Worm (Caenorhabditis elegans) whole organism, mixed stage, embryonic: ENCODE data around the gene qns-1.

Experiments
- M03D4.4 ChIP-seq: sonication (generic microtip); optimal IDR thresholded peaks from 2 replicates; lab custom pipeline; 2017; ENCODE audit warnings: mild to moderate bottlenecking, missing genetic modification characterization, missing compliant biosample characterization
- bed-3 ChIP-seq: fragments of 200-800 bp; sonication (Bioruptor generic); optimal IDR thresholded peaks from 3 replicates; lab custom pipeline; 2018; ENCODE audit warnings: mild to moderate bottlenecking, missing genetic modification characterization, moderate library complexity, missing compliant biosample characterization
- blmp-1 ChIP-seq: fragments of 150-350 bp; optimal IDR thresholded peaks from 2 replicates; lab custom pipeline; 2014; ENCODE audit warnings: missing biosample characterization, missing genetic modification characterization
- ceh-39 ChIP-seq: fragments of 150-350 bp; optimal IDR thresholded peaks from 2 replicates; lab custom pipeline; 2014; ENCODE audit warnings: missing biosample characterization, missing genetic modification characterization
- ceh-43 ChIP-seq: fragments of 200-800 bp; sonication (Bioruptor generic); optimal IDR thresholded peaks from 2 replicates; lab custom pipeline; 2018; ENCODE audit warnings: mild to moderate bottlenecking, missing genetic modification characterization, moderate library complexity, missing compliant biosample characterization
- ceh-83 ChIP-seq: fragments of 200-800 bp; sonication (Bioruptor generic); optimal IDR thresholded peaks from 2 replicates; lab custom pipeline; 2018; ENCODE audit warnings: mild to moderate bottlenecking, missing genetic modification characterization, missing compliant biosample characterization
- ces-1 ChIP-seq: fragments of 150-350 bp; optimal IDR thresholded peaks from 2 replicates; lab custom pipeline; 2014; ENCODE audit warnings: missing biosample characterization, missing genetic modification reagents, missing genetic modification characterization
- cnd-1 ChIP-seq: fragments of 200-800 bp; sonication (Bioruptor generic); optimal IDR thresholded peaks from 2 replicates; lab custom pipeline; 2018; ENCODE audit warnings: mild to moderate bottlenecking, missing genetic modification characterization, missing compliant biosample characterization
- drap-1 ChIP-seq: fragments of 200-800 bp; sonication (Bioruptor generic); optimal IDR thresholded peaks from 3 replicates; lab custom pipeline; 2018; ENCODE audit warnings: mild to moderate bottlenecking, missing genetic modification characterization, missing compliant biosample characterization
- elt-1 ChIP-seq: sonication (generic microtip); optimal IDR thresholded peaks from 2 replicates; lab custom pipeline; 2017; ENCODE audit warnings: missing genetic modification characterization, mild to moderate bottlenecking, missing compliant biosample characterization, antibody characterized with exemption, moderate library complexity, borderline replicate concordance; ENCODE audit not compliant: insufficient read depth
- elt-3 ChIP-seq: fragments of 150-350 bp; optimal IDR thresholded peaks from 2 replicates; lab custom pipeline; 2014; ENCODE audit warnings: missing biosample characterization, missing genetic modification characterization
- flh-1 ChIP-seq: fragments of 200-800 bp; sonication (Bioruptor generic); optimal IDR thresholded peaks from 2 replicates; lab custom pipeline; 2018; ENCODE audit warnings: mild to moderate bottlenecking, missing genetic modification characterization, moderate library complexity, missing compliant biosample characterization
- ham-2 ChIP-seq: fragments of 200-800 bp; sonication (Bioruptor generic); optimal IDR thresholded peaks from 2 replicates; lab custom pipeline; 2018; ENCODE audit warnings: mild to moderate bottlenecking, missing genetic modification characterization, missing compliant biosample characterization
- hlh-1 ChIP-seq: fragments of 150-350 bp; optimal IDR thresholded peaks from 2 replicates; lab custom pipeline; 2014; ENCODE audit warnings: missing biosample characterization, missing genetic modification reagents, missing genetic modification characterization
- lin-13 ChIP-seq: fragments of 150-350 bp; optimal IDR thresholded peaks from 2 replicates; lab custom pipeline; 2014; ENCODE audit warnings: missing biosample characterization, missing genetic modification characterization
- lin-32 ChIP-seq: fragments of 200-800 bp; sonication (Bioruptor generic); optimal IDR thresholded peaks from 2 replicates; lab custom pipeline; 2018; ENCODE audit warnings: mild to moderate bottlenecking, missing genetic modification characterization, missing compliant biosample characterization
- lsy-2 ChIP-seq: fragments of 150-350 bp; optimal IDR thresholded peaks from 2 replicates; lab custom pipeline; 2014; ENCODE audit warnings: missing biosample characterization, missing genetic modification characterization
- mab-5 ChIP-seq: fragments of 150-350 bp; optimal IDR thresholded peaks from 2 replicates; lab custom pipeline; 2014; ENCODE audit warnings: missing biosample characterization, missing genetic modification characterization
- mep-1 ChIP-seq: fragments of 150-350 bp; optimal IDR thresholded peaks from 2 replicates; lab custom pipeline; 2017; ENCODE audit warnings: missing biosample characterization, missing genetic modification reagents, missing genetic modification characterization, inconsistent platforms
- mls-2 ChIP-seq: sonication (generic microtip); optimal IDR thresholded peaks from 2 replicates; lab custom pipeline; 2016; ENCODE audit warnings: mild to moderate bottlenecking, missing genetic modification characterization, moderate library complexity, missing compliant biosample characterization
- nhr-12 ChIP-seq: fragments of 150-350 bp; optimal IDR thresholded peaks from 2 replicates; lab custom pipeline; 2014; ENCODE audit warnings: missing biosample characterization, missing genetic modification characterization
- nhr-2 ChIP-seq: fragments of 150-350 bp; optimal IDR thresholded peaks from 2 replicates; lab custom pipeline; 2014; ENCODE audit warnings: missing biosample characterization, missing genetic modification characterization
- nhr-28 ChIP-seq: fragments of 150-350 bp; optimal IDR thresholded peaks from 2 replicates; lab custom pipeline; 2014; ENCODE audit warnings: missing biosample characterization, missing genetic modification characterization
- nhr-76 ChIP-seq: sonication (generic microtip); optimal IDR thresholded peaks from 2 replicates; lab custom pipeline; 2017; ENCODE audit warnings: missing biosample characterization, missing genetic modification characterization
- pha-4 ChIP-seq: fragments of 150-350 bp; optimal IDR thresholded peaks from 2 replicates; lab custom pipeline; 2018; ENCODE audit warnings: missing biosample characterization, missing genetic modification reagents, missing genetic modification characterization
- sem-2 ChIP-seq: fragments of 200-800 bp; sonication (Bioruptor generic); optimal IDR thresholded peaks from 2 replicates; lab custom pipeline; 2018; ENCODE audit warnings: mild to moderate bottlenecking, missing genetic modification characterization, missing compliant biosample characterization
- sptf-1 ChIP-seq: sonication (generic microtip); optimal IDR thresholded peaks from 2 replicates; lab custom pipeline; 2017; ENCODE audit warnings: mild to moderate bottlenecking, missing genetic modification characterization, moderate library complexity, missing compliant biosample characterization
- tbx-8 ChIP-seq: fragments of 200-800 bp; sonication (Bioruptor generic); optimal IDR thresholded peaks from 2 replicates; lab custom pipeline; 2018; ENCODE audit warnings: mild to moderate bottlenecking, missing genetic modification characterization, moderate library complexity, missing compliant biosample characterization
- unc-120 ChIP-seq: sonication (generic microtip); optimal IDR thresholded peaks from 2 replicates; lab custom pipeline; 2017; ENCODE audit warnings: missing genetic modification characterization, missing compliant biosample characterization; ENCODE audit not compliant: poor library complexity, severe bottlenecking
- unc-39 ChIP-seq: fragments of 150-350 bp; optimal IDR thresholded peaks from 2 replicates; lab custom pipeline; 2014; ENCODE audit warnings: missing biosample characterization, missing genetic modification characterization
- unc-62 ChIP-seq: fragments of 150-350 bp; optimal IDR thresholded peaks from 2 replicates; lab custom pipeline; 2014; ENCODE audit warnings: missing biosample characterization, missing genetic modification reagents, missing genetic modification characterization
- zip-8 ChIP-seq: fragments of 150-350 bp; optimal IDR thresholded peaks from 2 replicates; lab custom pipeline; 2014; ENCODE audit warnings: missing biosample characterization, missing genetic modification characterization
- ztf-11 ChIP-seq: fragments of 150-350 bp; optimal IDR thresholded peaks from 2 replicates; lab custom pipeline; 2014; ENCODE audit warnings: missing biosample characterization, missing genetic modification characterization

qns-1 gene

DNA sequence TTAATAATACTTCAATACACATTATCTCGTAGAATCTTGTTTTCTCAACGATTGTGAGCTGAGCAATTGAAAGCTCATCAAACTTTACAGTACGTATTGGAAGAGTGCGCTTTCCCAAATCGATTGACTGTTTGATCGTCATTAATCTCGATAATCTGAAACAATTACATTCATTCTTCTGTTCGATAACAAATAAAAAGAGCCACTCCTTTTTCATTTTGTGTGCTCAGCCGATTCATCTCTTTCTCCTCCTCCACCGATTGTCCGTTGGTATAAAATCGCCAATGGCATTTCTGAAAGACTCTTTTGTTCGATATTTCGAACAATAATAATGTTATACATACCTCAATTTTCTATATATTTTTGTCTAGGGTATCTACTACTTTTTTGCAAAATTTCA is 4.6 kb upstream of the qns-1 start, which contains the start of gene nas-12:
TSS of gene nas-12 (plus strand) at position 301 of the 400 bp plus-strand sequence.
- TF ChIP-seq pha-4 (tag; lab: Kevin White, UChicago) (no peak), sptf-1 (tag; lab: Kevin White, UChicago) (no peak), ceh-43 (no peak), unc-39 (tag; lab: Kevin White, UChicago) (no peak), ham-2 (GFP tag; lab: Kevin White, UChicago) (no peak), zip-8 (tag; lab: Kevin White, UChicago) (no peak), lin-13 (tag; lab: Kevin White, UChicago) (no peak), mab-5 (tag; lab: Kevin White, UChicago) (no peak), elt-1 (tag; lab: Kevin White, UChicago) (no peak), cnd-1 (tag; lab: Kevin White, UChicago) (no peak), mep-1 (tag; lab: Kevin White, UChicago) (no peak), unc-62 (GFP tag; lab: Kevin White, UChicago) (no peak), lin-32 (no peak), drap-1 (no peak), nhr-12 (tag; lab: Kevin White, UChicago) (no peak)

- TF ChIP-seq unc-120 (tag; lab: Kevin White, UChicago) (no peak), ceh-43 (no peak), drap-1 (peak; percentile 11), mep-1 (tag; lab: Kevin White, UChicago) (peak; percentile 30), blmp-1 (tag; lab: Kevin White, UChicago) (no peak), nhr-2 (tag; lab: Kevin White, UChicago) (peak; percentile 12), elt-1 (tag; lab: Kevin White, UChicago) (no peak), ham-2 (GFP tag; lab: Kevin White, UChicago) (peak; percentile 94), hlh-1 (tag; lab: Kevin White, UChicago) (peak; percentile 27), lsy-2 (tag; lab: Kevin White, UChicago) (peak; percentile 92), mls-2 (tag; lab: Kevin White, UChicago) (peak; percentile 77)
- TF ChIP-seq, all 35 proteins: peak for 7
These were observed 3.0 kb upstream of the qns-1 start, which contains the start of gene C24F3.2 for ce11 chrIV:10222122-10222589. Gene C24F3.2 (plus strand): TSS chrIV:10222539.

DNA sequence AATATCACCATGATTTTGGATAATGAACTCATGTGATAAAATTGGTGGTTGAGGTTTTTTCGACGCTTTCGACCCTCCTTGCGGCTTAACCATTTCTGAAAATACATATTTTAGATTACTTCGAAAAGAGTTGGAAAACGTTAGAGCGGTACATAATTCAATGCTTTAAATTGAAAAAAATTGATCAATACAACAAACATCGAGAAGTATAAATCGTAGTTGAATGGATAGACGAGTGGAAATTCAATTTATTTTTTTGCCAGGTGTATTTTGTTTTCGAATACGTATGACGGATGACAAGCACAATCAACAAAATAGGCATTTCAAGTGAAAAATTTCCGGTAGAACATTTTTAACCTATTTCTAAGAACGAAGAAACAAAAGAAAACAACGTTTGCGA is 2.1 kb upstream of the qns-1 start, which contains the start of gene tram-1:
TSS of gene tram-1 (minus strand) at position 101 of the 400 bp plus-strand sequence.
- no peak for TF ChIP-seq ceh-43
- TF ChIP-seq M03D4.4 (tag; lab: Kevin White, UChicago): no peak
- TF ChIP-seq ces-1 (GFP tag; lab: Kevin White, UChicago): no peak
- TF ChIP-seq unc-120 (tag; lab: Kevin White, UChicago): no peak
- TF ChIP-seq elt-3 (tag; lab: Kevin White, UChicago): no peak
- no peak for TF ChIP-seq unc-39 (tag; lab: Kevin White, UChicago)
- TF ChIP-seq hlh-1 (tag; lab: Kevin White, UChicago): no peak
- no peak for TF ChIP-seq ham-2 (GFP tag; lab: Kevin White, UChicago)
- no peak for TF ChIP-seq ceh-83
- TF ChIP-seq lin-13 (tag; lab: Kevin White, UChicago): no peak
- no peak for TF ChIP-seq mab-5 (tag; lab: Kevin White, UChicago)
- no peak for TF ChIP-seq pha-4 (tag; lab: Kevin White, UChicago)
- TF ChIP-seq mep-1 (tag; lab: Kevin White, UChicago): no peak
- TF ChIP-seq sem-2 (GFP tag; lab: Kevin White, UChicago): no peak
- no peak for TF ChIP-seq tbx-8
- no peak for TF ChIP-seq mls-2 (tag; lab: Kevin White, UChicago)
- no peak for TF ChIP-seq elt-1 (tag; lab: Kevin White, UChicago)
- no peak for TF ChIP-seq sptf-1 (tag; lab: Kevin White, UChicago)
- TF ChIP-seq ztf-11 (tag; lab: Kevin White, UChicago): no peak
- no peak for TF ChIP-seq bed-3 (GFP tag; lab: Kevin White, UChicago)
- TF ChIP-seq, all 35 proteins: peak for 0

- TF ChIP-seq drap-1 (no peak), cnd-1 (tag; lab: Kevin White, UChicago) (no peak), bed-3 (GFP tag; lab: Kevin White, UChicago) (no peak), nhr-12 (tag; lab: Kevin White, UChicago) (no peak), mep-1 (tag; lab: Kevin White, UChicago) (no peak), flh-1 (no peak), unc-62 (GFP tag; lab: Kevin White, UChicago) (no peak), nhr-76 (tag; lab: Kevin White, UChicago) (no peak), nhr-28 (no peak), sem-2 (GFP tag; lab: Kevin White, UChicago) (no peak), ces-1 (GFP tag; lab: Kevin White, UChicago) (no peak), ceh-39 (no peak), ceh-43 (no peak), ham-2 (GFP tag; lab: Kevin White, UChicago) (no peak)
These were observed 2.3 kb downstream of the qns-1 start for ce11 chrIV:10216704-10217296.
